Fruit fly (Drosophila melanogaster) whole organism, pupa: Measurements from ENCODE around the gene HLH3B.

Experiments
- CG13204 ChIP-seq: fragments of 200-800 bp; sonication (Bioruptor generic); optimal IDR thresholded peaks from 2 replicates; lab custom pipeline; 2018; ENCODE audit warnings: missing biosample characterization, mild to moderate bottlenecking, missing genetic modification characterization, moderate library complexity
- CG14655 ChIP-seq: fragments of 200-800 bp; sonication (Bioruptor generic); optimal IDR thresholded peaks from 3 replicates; lab custom pipeline; 2017; ENCODE audit warnings: mild to moderate bottlenecking, missing biosample characterization, missing genetic modification reagents, missing genetic modification characterization
- CG15710 ChIP-seq: fragments of 200-800 bp; sonication (Bioruptor generic); optimal IDR thresholded peaks from 2 replicates; lab custom pipeline; 2018; ENCODE audit warnings: missing biosample characterization, mild to moderate bottlenecking, missing genetic modification characterization, moderate library complexity
- CG17806 ChIP-seq: fragments of 200-800 bp; sonication (Bioruptor generic); optimal IDR thresholded peaks from 2 replicates; lab custom pipeline; 2018; ENCODE audit warnings: missing biosample characterization, mild to moderate bottlenecking, missing genetic modification characterization, moderate library complexity
- CG32121 ChIP-seq: fragments of 200-800 bp; sonication (Bioruptor generic); IDR thresholded peaks from 2 replicates; pipeline ENCODE4 v1.3.6; 2022; ENCODE audit warnings: missing biosample characterization, missing genetic modification characterization
- CG4496 ChIP-seq: fragments of 200-800 bp; sonication (Bioruptor generic); IDR thresholded peaks from 3 replicates; pipeline ENCODE4 v1.3.6; 2022; ENCODE audit warnings: missing biosample characterization, missing genetic modification characterization
- CG8301 ChIP-seq: fragments of 200-800 bp; sonication (Bioruptor generic); optimal IDR thresholded peaks from 2 replicates; lab custom pipeline; 2018; ENCODE audit warnings: missing biosample characterization, mild to moderate bottlenecking, missing genetic modification characterization
- CG9948 ChIP-seq: fragments of 200-800 bp; sonication (Bioruptor generic); optimal IDR thresholded peaks from 2 replicates; lab custom pipeline; 2018; ENCODE audit warnings: missing biosample characterization, mild to moderate bottlenecking, missing genetic modification characterization, moderate library complexity
- D1 ChIP-seq: fragments of 200-800 bp; sonication (Bioruptor generic); optimal IDR thresholded peaks from 2 replicates; lab custom pipeline; 2018; ENCODE audit warnings: missing biosample characterization, mild to moderate bottlenecking, missing genetic modification characterization, moderate library complexity
- EcR ChIP-seq: fragments of 200-800 bp; sonication (Bioruptor generic); optimal IDR thresholded peaks from 3 replicates; lab custom pipeline; 2019; ENCODE audit warnings: missing biosample characterization, missing genetic modification characterization, mild to moderate bottlenecking, moderate library complexity, missing genetic modification reagents
- Pif1A ChIP-seq: fragments of 200-800 bp; sonication (Bioruptor generic); optimal IDR thresholded peaks from 3 replicates; lab custom pipeline; 2016; ENCODE audit warnings: missing biosample characterization, missing genetic modification characterization
- Snoo ChIP-seq: fragments of 200-800 bp; sonication (Bioruptor generic); optimal IDR thresholded peaks from 3 replicates; lab custom pipeline; 2017; ENCODE audit warnings: missing biosample characterization, mild to moderate bottlenecking, missing genetic modification characterization, inconsistent platforms
- gl ChIP-seq: fragments of 200-800 bp; sonication (Bioruptor generic); optimal IDR thresholded peaks from 2 replicates; lab custom pipeline; 2018; ENCODE audit warnings: missing biosample characterization, mild to moderate bottlenecking, missing genetic modification characterization

DNA sequence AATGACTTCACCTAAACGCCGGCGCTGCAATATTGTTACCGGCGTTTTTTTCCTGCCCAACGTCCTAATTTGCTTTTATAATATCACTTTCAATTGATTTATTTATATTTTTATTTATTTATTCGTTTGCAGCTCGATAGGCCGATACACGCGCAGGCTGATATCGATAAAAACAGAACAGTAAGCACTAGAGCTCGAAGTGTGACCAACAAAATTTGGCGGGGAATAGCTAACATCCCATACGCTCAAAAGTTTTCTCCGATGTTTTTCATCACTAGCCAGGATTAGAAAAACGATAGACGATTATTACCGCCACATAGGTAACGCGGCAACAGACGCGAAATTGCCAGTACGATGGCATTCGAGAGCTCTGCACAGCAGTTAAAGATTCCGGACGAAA is 32.3 kb upstream of the HLH3B start, which contains the start of the genes CG2685 and CG2694:
- TF ChIP-seq CG8301 (tag; lab: Kevin White, UChicago) (no peak), CG13204 (GFP tag; lab: Kevin White, UChicago) (no peak), CG32121 (GFP tag; lab: Robert Waterston, UW) (no peak), CG17806 (tag; lab: Kevin White, UChicago) (no peak), Snoo (tag; lab: Kevin White, UChicago) (no peak), EcR (GFP tag; lab: Kevin White, UChicago) (no peak), CG4496 (GFP tag; lab: Robert Waterston, UW) (no peak), CG14655 (GFP tag; lab: Kevin White, UChicago) (no peak), Pif1A (GFP tag; lab: Kevin White, UChicago) (no peak), gl (no peak), CG15710 (tag; lab: Kevin White, UChicago) (no peak), CG9948 (no peak), D1 (tag; lab: Kevin White, UChicago) (no peak)
